Fruit fly (Drosophila melanogaster) whole organism, embryonic: Measurements from ENCODE around the gene CG13609.

Experiments used
- BEAF-32 ChIP-seq: fragments of 200-800 bp; sonication (Bioruptor generic); optimal IDR thresholded peaks from 3 replicates; lab custom pipeline; 2017; ENCODE audit warnings: missing biosample characterization, missing genetic modification characterization, mild to moderate bottlenecking, moderate library complexity, missing genetic modification reagents
- CG10366 ChIP-seq: fragments of 200-800 bp; sonication (Bioruptor generic); IDR thresholded peaks from 2 replicates; pipeline ENCODE4 v1.3.6; 2022; ENCODE audit warnings: missing biosample characterization, missing genetic modification characterization
- CG11504 ChIP-seq: fragments of 200-800 bp; sonication (Bioruptor generic); optimal IDR thresholded peaks from 3 replicates; lab custom pipeline; 2019; ENCODE audit warnings: missing biosample characterization, mild to moderate bottlenecking, missing genetic modification characterization, moderate library complexity
- CG11560 ChIP-seq: fragments of 200-800 bp; sonication (Bioruptor generic); IDR thresholded peaks from 3 replicates; pipeline ENCODE4 v1.3.6; 2022; ENCODE audit warnings: missing biosample characterization, missing genetic modification characterization
- CG12744 ChIP-seq: fragments of 200-800 bp; sonication (Bioruptor generic); optimal IDR thresholded peaks from 2 replicates; lab custom pipeline; 2016; ENCODE audit warnings: missing biosample characterization, missing genetic modification characterization
- CG1603 ChIP-seq: fragments of 200-800 bp; sonication (Bioruptor generic); optimal IDR thresholded peaks from 2 replicates; lab custom pipeline; 2019; ENCODE audit warnings: missing biosample characterization, mild to moderate bottlenecking, missing genetic modification characterization, moderate library complexity
- CG17829 ChIP-seq: fragments of 200-800 bp; optimal IDR thresholded peaks from 2 replicates; lab custom pipeline; 2019; ENCODE audit warnings: missing biosample characterization, mild to moderate bottlenecking, missing genetic modification characterization, moderate library complexity
- CG1832 ChIP-seq: fragments of 200-800 bp; sonication (Bioruptor generic); optimal IDR thresholded peaks from 2 replicates; lab custom pipeline; 2017; ENCODE audit warnings: missing biosample characterization, mild to moderate bottlenecking, missing genetic modification characterization, inconsistent platforms
- CG18476 ChIP-seq: fragments of 200-800 bp; sonication (Bioruptor generic); optimal IDR thresholded peaks from 2 replicates; lab custom pipeline; 2016; ENCODE audit warnings: missing biosample characterization, mild to moderate bottlenecking, missing genetic modification characterization
- CG2678 ChIP-seq: fragments of 200-800 bp; sonication (Bioruptor generic); optimal IDR thresholded peaks from 3 replicates; lab custom pipeline; 2019; ENCODE audit warnings: missing biosample characterization, mild to moderate bottlenecking, missing genetic modification characterization, moderate library complexity
- CG30431 ChIP-seq: fragments of 200-800 bp; sonication (Bioruptor generic); optimal IDR thresholded peaks from 2 replicates; lab custom pipeline; 2017; ENCODE audit warnings: missing biosample characterization, missing genetic modification characterization
- CG3407 ChIP-seq: fragments of 200-800 bp; sonication (Bioruptor generic); optimal IDR thresholded peaks from 2 replicates; lab custom pipeline; 2018; ENCODE audit warnings: missing biosample characterization, mild to moderate bottlenecking, missing genetic modification characterization
- CG3726 ChIP-seq: fragments of 200-800 bp; sonication (Bioruptor generic); IDR thresholded peaks from 3 replicates; pipeline ENCODE4, ENCODE4 v1.3.6; 2022; ENCODE audit warnings: missing biosample characterization, missing genetic modification characterization
- CG4404 ChIP-seq: fragments of 200-800 bp; sonication (Bioruptor generic); IDR thresholded peaks from 2 replicates; pipeline ENCODE4 v1.3.6; 2022; ENCODE audit warnings: missing biosample characterization, missing genetic modification characterization
- CG6689 ChIP-seq: fragments of 200-800 bp; sonication (Bioruptor generic); IDR thresholded peaks from 2 replicates; pipeline ENCODE4 v1.3.6; 2022; ENCODE audit warnings: missing biosample characterization, missing genetic modification characterization
- CG6813 ChIP-seq: fragments of 200-800 bp; sonication (Bioruptor generic); optimal IDR thresholded peaks from 2 replicates; lab custom pipeline; 2017; ENCODE audit warnings: missing biosample characterization, missing genetic modification characterization, mild to moderate bottlenecking, moderate library complexity, missing genetic modification reagents
- CG9876 ChIP-seq: fragments of 200-800 bp; sonication (Bioruptor generic); optimal IDR thresholded peaks from 2 replicates; lab custom pipeline; 2016; ENCODE audit warnings: missing biosample characterization, missing genetic modification characterization
- D ChIP-seq, 2 experiments: fragments of 200-800 bp in 1 of 2; fragments of >200 bp in 1 of 2; sonication (Bioruptor generic) in 1 of 2; optimal IDR thresholded peaks; 2 replicates in 1 of 2; 3 replicates in 1 of 2; lab custom pipeline; 2017; ENCODE audit warnings: mild to moderate bottlenecking in 1 of 2, missing biosample characterization in 1 of 2, missing genetic modification characterization in 1 of 2, missing genetic modification reagents in 1 of 2
- D19A ChIP-seq: fragments of 200-800 bp; optimal IDR thresholded peaks from 3 replicates; lab custom pipeline; 2019; ENCODE audit warnings: missing biosample characterization, mild to moderate bottlenecking, missing genetic modification characterization, moderate library complexity
- E2f1 ChIP-seq: fragments of 200-800 bp; sonication (Bioruptor generic); IDR thresholded peaks from 2 replicates; pipeline ENCODE4 v1.3.6; 2022; ENCODE audit warnings: missing biosample characterization, missing genetic modification characterization
- Elba2 ChIP-seq: fragments of 200-800 bp; sonication (Bioruptor generic); optimal IDR thresholded peaks from 3 replicates; lab custom pipeline; 2016; ENCODE audit warnings: missing biosample characterization, missing genetic modification characterization
- H2.0 ChIP-seq: fragments of 200-800 bp; sonication (Bioruptor generic); IDR thresholded peaks from 2 replicates; pipeline ENCODE4 v1.3.6; 2022; ENCODE audit warnings: missing biosample characterization, missing genetic modification characterization
- HLHmδ ChIP-seq: fragments of 200-800 bp; sonication (Bioruptor generic); optimal IDR thresholded peaks from 2 replicates; lab custom pipeline; 2018; ENCODE audit warnings: missing biosample characterization, mild to moderate bottlenecking, missing genetic modification characterization, moderate library complexity
- Hand ChIP-seq: fragments of 200-800 bp; sonication (Bioruptor generic); optimal IDR thresholded peaks from 2 replicates; lab custom pipeline; 2017; ENCODE audit warnings: mild to moderate bottlenecking, missing biosample characterization, missing genetic modification reagents, missing genetic modification characterization
- Lim3 ChIP-seq: fragments of 200-800 bp; sonication (Bioruptor generic); IDR thresholded peaks from 2 replicates; pipeline ENCODE4 v1.3.6; 2022; ENCODE audit warnings: missing biosample characterization, missing genetic modification characterization
- MBD-R2 ChIP-seq: fragments of 200-800 bp; sonication (Bioruptor generic); IDR thresholded peaks from 2 replicates; pipeline ENCODE4 v1.3.6; 2022; ENCODE audit warnings: missing biosample characterization, missing genetic modification characterization
- MTF-1 ChIP-seq: fragments of 200-800 bp; sonication (Bioruptor generic); optimal IDR thresholded peaks from 2 replicates; lab custom pipeline; 2018; ENCODE audit warnings: missing biosample characterization, mild to moderate bottlenecking, missing genetic modification characterization, borderline replicate concordance
- Myb ChIP-seq: fragments of 200-800 bp; sonication (Bioruptor generic); optimal IDR thresholded peaks from 2 replicates; lab custom pipeline; 2016; ENCODE audit warnings: missing biosample characterization, missing genetic modification characterization
- Oaz ChIP-seq: fragments of 200-800 bp; sonication (Bioruptor generic); IDR thresholded peaks from 2 replicates; pipeline ENCODE4 v1.3.6; 2022; ENCODE audit warnings: missing biosample characterization, missing genetic modification characterization
- Sox100B ChIP-seq: fragments of 200-800 bp; sonication (Bioruptor generic); optimal IDR thresholded peaks from 3 replicates; lab custom pipeline; 2018; ENCODE audit warnings: missing biosample characterization, mild to moderate bottlenecking, missing genetic modification characterization
- ab ChIP-seq: fragments of 200-800 bp; sonication (Bioruptor generic); optimal IDR thresholded peaks from 2 replicates; lab custom pipeline; 2016; ENCODE audit warnings: missing biosample characterization, missing genetic modification characterization
- bsh ChIP-seq, 2 experiments: fragments of 200-800 bp; sonication (Bioruptor generic); optimal IDR thresholded peaks; 2 replicates each; lab custom pipeline; 2017 to 2018; ENCODE audit warnings: mild to moderate bottlenecking in 2 of 2, missing biosample characterization in 2 of 2, missing genetic modification characterization in 2 of 2, moderate library complexity in 1 of 2
- crp ChIP-seq, 2 experiments: fragments of 200-800 bp; sonication (Bioruptor generic); optimal IDR thresholded peaks; 2 replicates in 1 of 2; 3 replicates in 1 of 2; lab custom pipeline; 2017; ENCODE audit warnings: missing biosample characterization in 2 of 2, missing genetic modification characterization in 2 of 2, mild to moderate bottlenecking in 1 of 2, moderate library complexity in 1 of 2
- fu2 ChIP-seq: fragments of 200-800 bp; sonication (Bioruptor generic); optimal IDR thresholded peaks from 2 replicates; lab custom pipeline; 2016; ENCODE audit warnings: missing biosample characterization, missing genetic modification characterization
- grau ChIP-seq: fragments of 200-800 bp; optimal IDR thresholded peaks from 3 replicates; lab custom pipeline; 2019; ENCODE audit warnings: missing biosample characterization, mild to moderate bottlenecking, missing genetic modification characterization, moderate library complexity
- hb ChIP-seq: fragments of 200-800 bp; sonication (Bioruptor generic); IDR thresholded peaks from 3 replicates; pipeline ENCODE4 v1.3.6; 2022; ENCODE audit warnings: missing biosample characterization, missing genetic modification characterization; ENCODE audit not compliant: partially characterized antibody
- mam ChIP-seq: fragments of 200-800 bp; sonication (Bioruptor generic); optimal IDR thresholded peaks from 3 replicates; lab custom pipeline; 2016; ENCODE audit warnings: missing biosample characterization, missing genetic modification characterization
- nom ChIP-seq: fragments of 200-800 bp; sonication (Bioruptor generic); optimal IDR thresholded peaks from 2 replicates; lab custom pipeline; 2017; ENCODE audit warnings: missing biosample characterization, missing genetic modification characterization, mild to moderate bottlenecking, moderate library complexity, missing genetic modification reagents
- org-1 ChIP-seq: fragments of 200-800 bp; sonication (Bioruptor generic); optimal IDR thresholded peaks from 2 replicates; lab custom pipeline; 2017; ENCODE audit warnings: missing biosample characterization, missing genetic modification characterization
- pfk ChIP-seq: fragments of 200-800 bp; sonication (Bioruptor generic); optimal IDR thresholded peaks from 2 replicates; lab custom pipeline; 2018; ENCODE audit warnings: missing biosample characterization, mild to moderate bottlenecking, missing genetic modification characterization, moderate library complexity
- psq ChIP-seq: fragments of 200-800 bp; sonication (Bioruptor generic); optimal IDR thresholded peaks from 2 replicates; lab custom pipeline; 2017; ENCODE audit warnings: missing biosample characterization, missing genetic modification characterization
- ranshi ChIP-seq: fragments of 200-800 bp; sonication (Bioruptor generic); IDR thresholded peaks from 2 replicates; pipeline ENCODE4 v1.3.6; 2022; ENCODE audit warnings: missing biosample characterization, missing genetic modification characterization
- salm ChIP-seq: fragments of 200-800 bp; sonication (Bioruptor generic); optimal IDR thresholded peaks from 2 replicates; lab custom pipeline; 2018; ENCODE audit warnings: missing biosample characterization, mild to moderate bottlenecking, missing genetic modification characterization
- sd ChIP-seq: fragments of 200-800 bp; sonication (Bioruptor generic); optimal IDR thresholded peaks from 3 replicates; lab custom pipeline; 2018; ENCODE audit warnings: missing biosample characterization, mild to moderate bottlenecking, missing genetic modification characterization, moderate library complexity
- sens ChIP-seq: fragments of 200-800 bp; sonication (Bioruptor generic); peaks from one replicate; lab custom pipeline; 2016; ENCODE audit warnings: missing biosample characterization, missing genetic modification characterization
- slbo ChIP-seq: fragments of 200-800 bp; sonication (Bioruptor generic); IDR thresholded peaks from 2 replicates; pipeline ENCODE4 v1.3.6; 2022; ENCODE audit warnings: missing biosample characterization, missing genetic modification characterization
- slou ChIP-seq: fragments of 200-800 bp; sonication (Bioruptor generic); optimal IDR thresholded peaks from 3 replicates; lab custom pipeline; 2016; ENCODE audit warnings: missing biosample characterization, missing genetic modification characterization
- slp2 ChIP-seq: fragments of 200-800 bp; sonication (Bioruptor generic); optimal IDR thresholded peaks from 2 replicates; lab custom pipeline; 2016; ENCODE audit warnings: missing biosample characterization, missing genetic modification characterization
- unc-4 ChIP-seq: fragments of 200-800 bp; sonication (Bioruptor generic); IDR thresholded peaks from 2 replicates; pipeline ENCODE4 v1.3.6; 2022; ENCODE audit warnings: missing biosample characterization, missing genetic modification characterization; ENCODE audit not compliant: partially characterized antibody

CG13609 gene

DNA sequence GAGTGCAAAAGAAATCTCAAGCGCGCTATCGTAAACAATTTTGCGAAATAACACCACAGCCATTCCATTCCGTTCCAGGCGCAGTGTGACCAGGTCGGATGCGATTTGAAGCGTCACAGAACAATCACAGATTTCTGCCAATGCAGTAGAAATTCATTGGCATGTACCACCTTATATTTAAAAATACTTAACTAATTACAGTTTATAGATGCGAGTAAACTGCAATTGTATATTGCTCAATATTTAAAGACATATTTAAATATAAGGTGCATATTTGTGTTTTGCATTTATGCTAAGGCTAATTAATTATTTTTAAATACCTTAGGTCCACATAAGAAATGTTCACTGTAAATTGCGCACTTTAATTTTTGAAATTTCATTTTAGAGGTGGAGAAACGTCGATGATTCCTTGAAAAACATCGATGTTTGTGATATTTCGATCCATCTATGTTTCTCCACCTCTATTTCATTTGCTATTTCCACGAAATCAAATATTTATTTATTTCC, 33.4 kb upstream of the CG13609 start, which contains the start of the genes SMC6 and CG6204 (continued):
- TF ChIP-seq CG6813 (GFP tag; lab: Kevin White, UChicago) (peak; percentile 81), CG9876 (peak; percentile 53), CG1832 (no peak), nom (GFP tag; lab: Kevin White, UChicago) (peak; percentile 88), org-1 (GFP tag; lab: Kevin White, UChicago) (peak; percentile 88), D (optimal IDR thresholded peaks at IDR 0.05; lab: Kevin White, UChicago) (no peak), D (GFP tag; optimal IDR thresholded peaks at IDR 0.05; lab: Kevin White, UChicago) (peak; percentile 80), Oaz (GFP tag; lab: Robert Waterston, UW) (peak; percentile 87), CG6689 (peak; percentile 96), Myb (GFP tag; lab: Kevin White, UChicago) (peak; percentile 62), salm (tag; lab: Kevin White, UChicago) (peak; percentile 92), pfk (GFP tag; lab: Kevin White, UChicago) (peak; percentile 82), CG11560 (tag; lab: Robert Waterston, UW) (peak; percentile 86), slp2 (GFP tag; lab: Kevin White, UChicago) (peak; percentile 76), CG17829 (tag; lab: Kevin White, UChicago) (peak; percentile 95), CG1603 (peak; percentile 94), CG10366 (GFP tag; lab: Robert Waterston, UW) (peak; percentile 95), Elba2 (peak; percentile 71), MTF-1 (GFP tag; lab: Kevin White, UChicago) (peak; percentile 78), CG30431 (GFP tag; lab: Kevin White, UChicago) (peak; percentile 85), fu2 (GFP tag; lab: Kevin White, UChicago) (peak; percentile 72), H2.0 (GFP tag; lab: Robert Waterston, UW) (peak; percentile 95), CG3726 (GFP tag; lab: Robert Waterston, UW) (peak; percentile 86), CG12744 (GFP tag; lab: Kevin White, UChicago) (peak; percentile 80), HLHmδ (GFP tag; lab: Kevin White, UChicago) (no peak), Lim3 (GFP tag; lab: Robert Waterston, UW) (peak; percentile 60), E2f1 (GFP tag; lab: Robert Waterston, UW) (peak; percentile 95), unc-4 (GFP tag; lab: Robert Waterston, UW) (peak; percentile 52), hb (GFP tag; lab: Robert Waterston, UW) (no peak), CG2678 (tag; lab: Kevin White, UChicago) (peak; percentile 97), slou (GFP tag; lab: Kevin White, UChicago) (peak; percentile 86), MBD-R2 (GFP tag; lab: Robert Waterston, UW) (peak; percentile 89), grau (tag; lab: Kevin White, UChicago) (peak; percentile 100), Hand (GFP tag; lab: Kevin White, UChicago) (peak; percentile 80), sd (tag; lab: Kevin White, UChicago) (peak; percentile 92), ranshi (GFP tag; lab: Robert Waterston, UW) (peak; percentile 95), mam (GFP tag; lab: Kevin White, UChicago) (peak; percentile 94), psq (GFP tag; lab: Kevin White, UChicago) (peak; percentile 59), CG18476 (GFP tag; lab: Kevin White, UChicago) (peak; percentile 92), CG4404 (peak; percentile 95), sens (GFP tag; lab: Kevin White, UChicago) (peak; percentile 98), slbo (GFP tag; lab: Robert Waterston, UW) (peak; percentile 97), D19A (peak; percentile 90), BEAF-32 (GFP tag; lab: Kevin White, UChicago) (peak; percentile 71), crp (GFP tag; optimal IDR thresholded peaks at IDR 0.05; lab: Kevin White, UChicago) (peak in 1 of 2 experiments; percentile 60), CG11504 (tag; lab: Kevin White, UChicago) (peak; percentile 94), ab (GFP tag; lab: Kevin White, UChicago) (peak; percentile 39), CG3407 (peak; percentile 81), bsh (GFP tag; optimal IDR thresholded peaks at IDR 0.05; lab: Kevin White, UChicago) (peak; percentile 72 to 94), Sox100B (GFP tag; lab: Kevin White, UChicago) (peak; percentile 89)
